Worm (Caenorhabditis elegans) whole organism, young adult: Measurements from ENCODE around the gene mlp-1.

ENCODE experiments used
- B0019.2 ChIP-seq: fragments of 200-800 bp; sonication (Bioruptor generic); conservative IDR thresholded peaks from 2 replicates; pipeline ENCODE4 v1.3.6; 2022; ENCODE audit warnings: missing genetic modification reagents, missing genetic modification characterization, missing compliant biosample characterization
- B0261.1 ChIP-seq: sonication (generic microtip); optimal IDR thresholded peaks from 2 replicates; lab custom pipeline; 2016; ENCODE audit warnings: mild to moderate bottlenecking, missing genetic modification characterization, moderate library complexity, missing compliant biosample characterization
- B0336.3 ChIP-seq: fragments of 200-800 bp; sonication (Bioruptor generic); IDR thresholded peaks from 2 replicates; pipeline ENCODE4 v1.3.6; 2022; ENCODE audit warnings: missing genetic modification characterization, missing compliant biosample characterization
- C17E4.6 ChIP-seq: fragments of 200-800 bp; sonication (Bioruptor generic); IDR thresholded peaks from 2 replicates; pipeline ENCODE4 v1.3.6; 2022; ENCODE audit warnings: missing genetic modification reagents, missing genetic modification characterization, missing compliant biosample characterization
- F37B4.10 ChIP-seq: fragments of 200-800 bp; sonication (Bioruptor generic); IDR thresholded peaks from 2 replicates; pipeline ENCODE4 v1.3.6; 2022; ENCODE audit warnings: missing genetic modification characterization, missing compliant biosample characterization
- F39B2.1 ChIP-seq: fragments of 200-800 bp; sonication (Bioruptor generic); IDR thresholded peaks from 2 replicates; pipeline ENCODE4 v1.3.6; 2022; ENCODE audit warnings: missing genetic modification reagents, missing genetic modification characterization, missing compliant biosample characterization
- F49E8.2 ChIP-seq: sonication (generic microtip); optimal IDR thresholded peaks from 3 replicates; lab custom pipeline; 2017; ENCODE audit warnings: missing genetic modification characterization, mild to moderate bottlenecking, missing compliant biosample characterization, antibody characterized with exemption, moderate library complexity; ENCODE audit not compliant: insufficient read depth
- F55B11.4 ChIP-seq: sonication (generic microtip); optimal IDR thresholded peaks from 2 replicates; lab custom pipeline; 2016; ENCODE audit warnings: missing compliant biosample characterization, missing genetic modification characterization, borderline replicate concordance; ENCODE audit not compliant: insufficient read depth
- T07F8.4 ChIP-seq: sonication (generic microtip); optimal IDR thresholded peaks from 2 replicates; lab custom pipeline; 2016; ENCODE audit warnings: mild to moderate bottlenecking, missing genetic modification characterization, moderate library complexity, missing compliant biosample characterization
- Y53F4B.3 ChIP-seq: fragments of 200-800 bp; sonication (Bioruptor generic); IDR thresholded peaks from 2 replicates; pipeline ENCODE4 v1.3.6; 2022; ENCODE audit warnings: missing genetic modification reagents, missing genetic modification characterization, missing compliant biosample characterization
- Y53G8AR.9 ChIP-seq: fragments of 200-800 bp; sonication (Bioruptor generic); conservative IDR thresholded peaks from 2 replicates; pipeline ENCODE4 v1.3.6; 2022; ENCODE audit warnings: missing genetic modification reagents, missing genetic modification characterization, missing compliant biosample characterization
- akir-1 ChIP-seq: fragments of 200-800 bp; sonication (Bioruptor generic); optimal IDR thresholded peaks from 2 replicates; lab custom pipeline; 2018; ENCODE audit warnings: mild to moderate bottlenecking, missing genetic modification characterization, moderate library complexity, missing compliant biosample characterization
- athp-1 ChIP-seq: sonication (generic microtip); optimal IDR thresholded peaks from 2 replicates; lab custom pipeline; 2017; ENCODE audit warnings: mild to moderate bottlenecking, missing genetic modification characterization, missing compliant biosample characterization
- ccch-3 ChIP-seq: fragments of 200-800 bp; sonication (Bioruptor generic); optimal IDR thresholded peaks from 2 replicates; lab custom pipeline; 2018; ENCODE audit warnings: mild to moderate bottlenecking, missing genetic modification characterization, missing compliant biosample characterization
- cebp-2 ChIP-seq: fragments of 200-800 bp; sonication (Bioruptor generic); IDR thresholded peaks from 2 replicates; pipeline ENCODE4 v1.3.6; 2022; ENCODE audit warnings: missing genetic modification characterization, missing compliant biosample characterization
- chd-7 ChIP-seq: sonication (generic microtip); optimal IDR thresholded peaks from 2 replicates; lab custom pipeline; 2016; ENCODE audit warnings: mild to moderate bottlenecking, missing genetic modification characterization, moderate library complexity, missing compliant biosample characterization
- die-1 ChIP-seq: sonication (generic microtip); optimal IDR thresholded peaks from 2 replicates; lab custom pipeline; 2016; ENCODE audit warnings: missing genotype, mild to moderate bottlenecking, missing genetic modification characterization, missing compliant biosample characterization
- dox-1 ChIP-seq: fragments of 200-800 bp; sonication (Bioruptor generic); IDR thresholded peaks from 2 replicates; pipeline ENCODE4 v1.3.6; 2022; ENCODE audit warnings: missing genetic modification reagents, missing genetic modification characterization, missing compliant biosample characterization
- dpl-1 ChIP-seq: fragments of 150-350 bp; optimal IDR thresholded peaks from 2 replicates; lab custom pipeline; 2014; ENCODE audit warnings: missing biosample characterization, missing genetic modification reagents, missing genetic modification characterization
- efl-1 ChIP-seq: fragments of 150-350 bp; optimal IDR thresholded peaks from 2 replicates; lab custom pipeline; 2014; ENCODE audit warnings: missing biosample characterization, missing genetic modification reagents, missing genetic modification characterization
- fkh-3 ChIP-seq: sonication (generic microtip); optimal IDR thresholded peaks from 2 replicates; lab custom pipeline; 2016; ENCODE audit warnings: mild to moderate bottlenecking, missing genetic modification characterization, missing compliant biosample characterization
- hmg-1.2 ChIP-seq: fragments of 200-800 bp; sonication (Bioruptor generic); IDR thresholded peaks from 2 replicates; pipeline ENCODE4 v1.3.6; 2022; ENCODE audit warnings: missing genetic modification reagents, missing genetic modification characterization, missing compliant biosample characterization
- hrde-1 ChIP-seq: sonication (generic microtip); optimal IDR thresholded peaks from 2 replicates; lab custom pipeline; 2016; ENCODE audit warnings: missing genetic modification characterization, mild to moderate bottlenecking, missing compliant biosample characterization, moderate library complexity, missing genotype, missing genetic modification reagents, borderline replicate concordance
- hsf-1 ChIP-seq: fragments of 200-800 bp; sonication (Bioruptor generic); IDR thresholded peaks from 2 replicates; pipeline ENCODE4 v1.3.6; 2022; ENCODE audit warnings: missing genetic modification reagents, missing genetic modification characterization, missing compliant biosample characterization
- let-526 ChIP-seq: fragments of 200-800 bp; sonication (Bioruptor generic); IDR thresholded peaks from 2 replicates; pipeline ENCODE4 v1.3.6; 2022; ENCODE audit warnings: missing genetic modification reagents, missing genetic modification characterization, missing compliant biosample characterization
- let-607 ChIP-seq, 2 experiments: fragments of 200-800 bp in 1 of 2; sonication (Bioruptor generic) in 1 of 2; sonication (generic microtip) in 1 of 2; optimal IDR thresholded peaks; 2 replicates each; lab custom pipeline; 2016 to 2018; ENCODE audit warnings: mild to moderate bottlenecking in 2 of 2, missing compliant biosample characterization in 2 of 2, missing genetic modification characterization in 2 of 2, moderate library complexity in 2 of 2, missing genotype in 1 of 2
- lin-26 ChIP-seq: fragments of 200-800 bp; sonication (Bioruptor generic); IDR thresholded peaks from 2 replicates; pipeline ENCODE4 v1.3.6; 2022; ENCODE audit warnings: missing genetic modification reagents, missing genetic modification characterization, missing compliant biosample characterization
- lin-40 ChIP-seq: sonication (generic microtip); optimal IDR thresholded peaks from 2 replicates; lab custom pipeline; 2016; ENCODE audit warnings: missing genetic modification characterization, mild to moderate bottlenecking, missing compliant biosample characterization, missing genotype, missing genetic modification reagents
- lir-1 ChIP-seq: fragments of 200-800 bp; sonication (Bioruptor generic); conservative IDR thresholded peaks from 2 replicates; pipeline ENCODE4 v1.3.6; 2022; ENCODE audit warnings: missing genetic modification reagents, missing genetic modification characterization, missing compliant biosample characterization
- lsl-1 ChIP-seq: fragments of 200-800 bp; sonication (Bioruptor generic); optimal IDR thresholded peaks from 2 replicates; lab custom pipeline; 2018; ENCODE audit warnings: mild to moderate bottlenecking, missing genetic modification characterization, moderate library complexity, missing compliant biosample characterization
- madf-3 ChIP-seq: fragments of 200-800 bp; sonication (Bioruptor generic); IDR thresholded peaks from 2 replicates; pipeline ENCODE4 v1.3.6; 2022; ENCODE audit warnings: missing genetic modification reagents, missing genetic modification characterization, missing compliant biosample characterization
- madf-6 ChIP-seq: fragments of 200-800 bp; sonication (Bioruptor generic); IDR thresholded peaks from 2 replicates; pipeline ENCODE4 v1.3.6; 2022; ENCODE audit warnings: missing genetic modification reagents, missing genetic modification characterization, missing compliant biosample characterization
- madf-8 ChIP-seq: fragments of 200-800 bp; sonication (Bioruptor generic); conservative IDR thresholded peaks from 2 replicates; pipeline ENCODE4 v1.3.6; 2022; ENCODE audit warnings: missing genetic modification reagents, missing genetic modification characterization, missing compliant biosample characterization
- mcd-1 ChIP-seq: fragments of 200-800 bp; sonication (Bioruptor generic); IDR thresholded peaks from 2 replicates; pipeline ENCODE4 v1.3.6; 2022; ENCODE audit warnings: missing genetic modification reagents, missing genetic modification characterization, missing compliant biosample characterization
- nfya-2 ChIP-seq: fragments of 200-800 bp; sonication (Bioruptor generic); IDR thresholded peaks from 2 replicates; pipeline ENCODE4 v1.3.6; 2022; ENCODE audit warnings: missing genetic modification reagents, missing genetic modification characterization, missing compliant biosample characterization
- nhr-80 ChIP-seq: sonication (generic microtip); optimal IDR thresholded peaks from 2 replicates; lab custom pipeline; 2016; ENCODE audit warnings: missing genetic modification characterization, missing compliant biosample characterization
- pbrm-1 ChIP-seq: fragments of 200-800 bp; sonication (Bioruptor generic); IDR thresholded peaks from 2 replicates; pipeline ENCODE4 v1.3.6; 2022; ENCODE audit warnings: missing genetic modification reagents, missing genetic modification characterization, missing compliant biosample characterization
- rcor-1 ChIP-seq: fragments of 200-800 bp; sonication (Bioruptor generic); IDR thresholded peaks from 2 replicates; pipeline ENCODE4 v1.3.6; 2022; ENCODE audit warnings: missing genetic modification reagents, missing genetic modification characterization, missing compliant biosample characterization
- snpc-1.3 ChIP-seq: sonication (generic microtip); optimal IDR thresholded peaks from 2 replicates; lab custom pipeline; 2017; ENCODE audit warnings: missing genetic modification characterization, mild to moderate bottlenecking, missing compliant biosample characterization, antibody characterized with exemption, moderate library complexity, missing genotype, missing genetic modification reagents; ENCODE audit not compliant: insufficient read depth
- snpc-4 ChIP-seq, 5 experiments: fragments of 150-350 bp in 1 of 5; sonication (generic microtip) in 4 of 5; optimal IDR thresholded peaks; 2 replicates each; lab custom pipeline; 2014 to 2018; ENCODE audit warnings: missing genetic modification characterization in 5 of 5, missing biosample characterization in 3 of 5, antibody characterized with exemption in 2 of 5, mild to moderate bottlenecking in 2 of 5, missing compliant biosample characterization in 2 of 5, missing genotype in 2 of 5, moderate library complexity in 2 of 5, missing genetic modification reagents in 1 of 5
- somi-1 ChIP-seq: fragments of 200-800 bp; sonication (Bioruptor generic); optimal IDR thresholded peaks from 2 replicates; lab custom pipeline; 2018; ENCODE audit warnings: mild to moderate bottlenecking, missing genetic modification characterization, missing compliant biosample characterization
- sptf-2 ChIP-seq: fragments of 200-800 bp; sonication (Bioruptor generic); optimal IDR thresholded peaks from 2 replicates; lab custom pipeline; 2018; ENCODE audit warnings: mild to moderate bottlenecking, missing genetic modification characterization, missing compliant biosample characterization
- tlf-1 ChIP-seq: fragments of 200-800 bp; sonication (Bioruptor generic); optimal IDR thresholded peaks from 2 replicates; lab custom pipeline; 2018; ENCODE audit warnings: mild to moderate bottlenecking, missing genetic modification characterization, missing compliant biosample characterization
- unc-62 ChIP-seq: fragments of 150-350 bp; optimal IDR thresholded peaks from 2 replicates; lab custom pipeline; 2014; ENCODE audit warnings: missing biosample characterization, missing genetic modification reagents, missing genetic modification characterization
- ztf-28 ChIP-seq: fragments of 200-800 bp; sonication (Bioruptor generic); IDR thresholded peaks from 2 replicates; pipeline ENCODE4 v1.3.6; 2022; ENCODE audit warnings: missing genetic modification reagents, missing genetic modification characterization, missing compliant biosample characterization

The mlp-1 gene

DNA sequence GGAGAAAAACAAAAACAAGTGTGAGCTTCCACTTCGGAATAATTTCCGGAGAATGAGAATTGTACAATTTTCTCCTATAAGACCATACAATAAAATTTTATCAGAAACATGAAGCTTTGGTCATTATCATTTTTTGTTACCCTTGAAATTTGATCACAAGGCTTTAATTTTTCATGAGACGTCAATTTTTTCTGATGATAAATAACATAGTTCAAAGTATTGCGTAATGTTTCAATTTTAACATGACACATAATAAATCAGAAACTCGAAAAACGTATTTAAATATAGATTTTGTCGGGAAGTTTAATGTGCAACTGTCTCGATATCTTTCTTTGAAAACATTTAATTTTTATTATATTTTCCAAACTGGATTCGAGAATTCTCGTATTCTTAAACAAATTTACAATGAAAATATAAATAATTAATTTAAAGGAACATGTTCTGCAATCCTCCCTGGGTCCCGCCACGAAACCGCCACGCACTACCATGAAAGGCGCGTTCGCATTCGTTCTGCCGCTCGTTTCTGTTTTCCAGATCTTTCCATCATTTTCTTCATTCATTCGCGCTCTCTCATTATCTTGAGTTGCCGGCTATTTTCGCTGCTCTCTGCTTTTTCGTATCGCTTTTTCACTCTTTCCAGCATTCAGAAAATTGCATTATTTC lies 35.9 kb downstream of the mlp-1 start (continued):
- 0 out of 2 replicates have a peak, but pooled peaks have one; percentile 29 for TF ChIP-seq C17E4.6 (GFP tag; lab: Robert Waterston, UW)
- no peak for TF ChIP-seq nfya-2 (GFP tag; lab: Robert Waterston, UW)
- TF ChIP-seq somi-1 (GFP tag; lab: Kevin White, UChicago), result no peak
- TF ChIP-seq fkh-3 (tag; lab: Kevin White, UChicago), result no peak
- TF ChIP-seq B0019.2 (GFP tag; lab: Robert Waterston, UW), result peak; percentile 74
- TF ChIP-seq Y53G8AR.9 (GFP tag; lab: Robert Waterston, UW), result 0 out of 2 replicates have a peak, but pooled peaks have one; percentile 14
- peak; percentile 37; the same call in 1 of the 2 replicates for TF ChIP-seq hmg-1.2 (GFP tag; lab: Robert Waterston, UW)
- 0 out of 2 replicates have a peak, but pooled peaks have one; percentile 5 for TF ChIP-seq lir-1 (GFP tag; lab: Robert Waterston, UW)
- peak; percentile 52 for TF ChIP-seq F49E8.2 (tag; lab: Kevin White, UChicago)
- TF ChIP-seq athp-1, result peak; percentile 10
- peak; percentile 26 for TF ChIP-seq snpc-1.3 (tag; lab: Kevin White, UChicago)
- TF ChIP-seq T07F8.4, result peak; percentile 13
- no peak for TF ChIP-seq Y53F4B.3 (GFP tag; lab: Robert Waterston, UW)
- no peak for TF ChIP-seq akir-1 (GFP tag; lab: Kevin White, UChicago)
- peak; percentile 88 for TF ChIP-seq madf-8
- peak; percentile 95; the same call in 1 of the 2 replicates for TF ChIP-seq madf-6 (GFP tag; lab: Robert Waterston, UW)
- no peak for TF ChIP-seq snpc-4 (GFP tag; optimal IDR thresholded peaks at IDR 0.05; lab: Kevin White, UChicago)
- peak in 1 of 4 experiments; percentile 34 for TF ChIP-seq snpc-4 (tag; optimal IDR thresholded peaks at IDR 0.05; lab: Kevin White, UChicago)
- TF ChIP-seq dpl-1 (GFP tag; lab: Kevin White, UChicago), result peak; percentile 75
- no peak for TF ChIP-seq cebp-2 (GFP tag; lab: Robert Waterston, UW)
- peak; percentile 96 for TF ChIP-seq madf-3 (GFP tag; lab: Robert Waterston, UW)
- TF ChIP-seq mcd-1, result peak; percentile 43; the same call in 1 of the 2 replicates
- no peak for TF ChIP-seq let-526
- TF ChIP-seq lsl-1 (GFP tag; lab: Kevin White, UChicago), result peak; percentile 89
- peak; percentile 98 for TF ChIP-seq hsf-1 (GFP tag; lab: Robert Waterston, UW)
- peak; percentile 54 for TF ChIP-seq hrde-1 (tag; lab: Kevin White, UChicago)
- TF ChIP-seq tlf-1 (GFP tag; lab: Kevin White, UChicago), result peak; percentile 70
- TF ChIP-seq pbrm-1, result peak; percentile 53
- TF ChIP-seq sptf-2, result no peak
- TF ChIP-seq dox-1 (GFP tag; lab: Robert Waterston, UW), result peak; percentile 77

DNA sequence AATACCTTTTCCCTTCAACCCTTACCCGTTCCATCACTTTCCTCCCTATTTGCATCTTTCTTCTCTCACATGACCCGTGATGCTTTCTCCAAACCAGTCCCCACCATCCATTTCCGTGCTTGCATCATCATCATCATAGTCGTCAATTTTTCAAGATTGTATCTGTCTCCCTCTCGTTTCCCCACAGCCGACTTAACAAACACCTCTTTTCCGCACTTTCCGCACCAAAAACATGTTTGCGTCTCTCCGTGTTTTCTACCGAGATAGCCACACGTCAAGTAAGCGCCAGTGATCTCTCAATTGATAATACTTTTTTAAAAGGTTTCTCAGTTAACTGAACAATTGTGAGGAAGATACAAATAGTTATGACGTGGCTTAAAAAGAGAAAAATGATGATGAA lies 36.8 kb downstream of the mlp-1 start:
- TF ChIP-seq efl-1 (GFP tag; lab: Kevin White, UChicago), result no peak
- no peak for TF ChIP-seq lsl-1 (GFP tag; lab: Kevin White, UChicago)
- TF ChIP-seq F39B2.1 (GFP tag; lab: Robert Waterston, UW), result no peak
- TF ChIP-seq somi-1 (GFP tag; lab: Kevin White, UChicago), result no peak
- no peak for TF ChIP-seq fkh-3 (tag; lab: Kevin White, UChicago)
- peak in 1 of 2 experiments; percentile 24 for TF ChIP-seq let-607 (tag; optimal IDR thresholded peaks at IDR 0.05; lab: Kevin White, UChicago)
- TF ChIP-seq ccch-3 (GFP tag; lab: Kevin White, UChicago), result no peak
- TF ChIP-seq B0261.1 (tag; lab: Kevin White, UChicago), result no peak
- peak; percentile 36 for TF ChIP-seq die-1 (tag; lab: Kevin White, UChicago)
- no peak for TF ChIP-seq rcor-1
- no peak for TF ChIP-seq ztf-28 (GFP tag; lab: Robert Waterston, UW)
- no peak for TF ChIP-seq F49E8.2 (tag; lab: Kevin White, UChicago)
- TF ChIP-seq chd-7 (tag; lab: Kevin White, UChicago), result peak; percentile 29
- TF ChIP-seq F37B4.10 (GFP tag; lab: Robert Waterston, UW), result no peak
- no peak for TF ChIP-seq dox-1 (GFP tag; lab: Robert Waterston, UW)
- TF ChIP-seq lin-40 (tag; lab: Kevin White, UChicago), result peak; percentile 61
- no peak for TF ChIP-seq F55B11.4
- no peak for TF ChIP-seq lin-26 (GFP tag; lab: Robert Waterston, UW)
- peak; percentile 66 for TF ChIP-seq nhr-80
- no peak for TF ChIP-seq B0336.3 (GFP tag; lab: Robert Waterston, UW)
- TF ChIP-seq unc-62, result no peak
